Fruit fly (Drosophila melanogaster) whole organism, embryonic: Measurements from ENCODE around the gene Cpr67Fa2.

ENCODE experiments used
- Antp ChIP-seq: fragments of 200-800 bp; sonication (Bioruptor generic); optimal IDR thresholded peaks from 3 replicates; lab custom pipeline; 2016; ENCODE audit warnings: missing biosample characterization, missing genetic modification characterization
- C15 ChIP-seq: fragments of 200-800 bp; sonication (Bioruptor generic); IDR thresholded peaks from 3 replicates; pipeline ENCODE4 v1.3.6; 2022; ENCODE audit warnings: missing biosample characterization, missing genetic modification characterization
- CG10274 ChIP-seq: fragments of 200-800 bp; sonication (Bioruptor generic); optimal IDR thresholded peaks from 3 replicates; lab custom pipeline; 2017; ENCODE audit warnings: missing biosample characterization, mild to moderate bottlenecking, missing genetic modification characterization
- CG11247 ChIP-seq: fragments of 200-800 bp; sonication (Bioruptor generic); IDR thresholded peaks from 2 replicates; pipeline ENCODE4 v1.3.6; 2022; ENCODE audit warnings: missing biosample characterization, missing genetic modification characterization
- CG11456 ChIP-seq: fragments of 200-800 bp; sonication (Bioruptor generic); IDR thresholded peaks from 3 replicates; pipeline ENCODE4 v1.3.6; 2022; ENCODE audit warnings: missing biosample characterization, missing genetic modification characterization
- CG11560 ChIP-seq: fragments of 200-800 bp; sonication (Bioruptor generic); IDR thresholded peaks from 3 replicates; pipeline ENCODE4 v1.3.6; 2022; ENCODE audit warnings: missing biosample characterization, missing genetic modification characterization
- CG13775 ChIP-seq: fragments of 200-800 bp; sonication (Bioruptor generic); optimal IDR thresholded peaks from 3 replicates; lab custom pipeline; 2017; ENCODE audit warnings: missing biosample characterization, mild to moderate bottlenecking, missing genetic modification characterization
- CG14667 ChIP-seq: fragments of 200-800 bp; sonication (Bioruptor generic); IDR thresholded peaks from 2 replicates; pipeline ENCODE4 v1.3.6; 2022; ENCODE audit warnings: missing biosample characterization, missing genetic modification characterization
- CG15514 ChIP-seq: fragments of 200-800 bp; sonication (Bioruptor generic); optimal IDR thresholded peaks from 3 replicates; lab custom pipeline; 2017; ENCODE audit warnings: missing biosample characterization, missing genetic modification characterization, mild to moderate bottlenecking, moderate library complexity, missing genetic modification reagents
- CG17328 ChIP-seq: fragments of 200-800 bp; sonication (Bioruptor generic); IDR thresholded peaks from 2 replicates; pipeline ENCODE4 v1.3.6; 2022; ENCODE audit warnings: missing biosample characterization, missing genetic modification characterization
- CG17361 ChIP-seq: fragments of 200-800 bp; sonication (Bioruptor generic); IDR thresholded peaks from 3 replicates; pipeline ENCODE4 v1.3.6; 2022; ENCODE audit warnings: missing biosample characterization, missing genetic modification characterization
- CG2116 ChIP-seq: fragments of 200-800 bp; sonication (Bioruptor generic); optimal IDR thresholded peaks from 3 replicates; lab custom pipeline; 2018; ENCODE audit warnings: missing biosample characterization, mild to moderate bottlenecking, missing genetic modification characterization
- CG2678 ChIP-seq: fragments of 200-800 bp; sonication (Bioruptor generic); optimal IDR thresholded peaks from 3 replicates; lab custom pipeline; 2019; ENCODE audit warnings: missing biosample characterization, mild to moderate bottlenecking, missing genetic modification characterization, moderate library complexity
- CG31388 ChIP-seq: fragments of 200-800 bp; sonication (Bioruptor generic); optimal IDR thresholded peaks from 2 replicates; lab custom pipeline; 2016; ENCODE audit warnings: missing biosample characterization, missing genetic modification characterization
- CG3163 ChIP-seq: fragments of 200-800 bp; sonication (Bioruptor generic); optimal IDR thresholded peaks from 3 replicates; lab custom pipeline; 2016; ENCODE audit warnings: missing biosample characterization, missing genetic modification characterization
- CG3281 ChIP-seq: fragments of 200-800 bp; sonication (Bioruptor generic); optimal IDR thresholded peaks from 3 replicates; lab custom pipeline; 2017; ENCODE audit warnings: missing biosample characterization, mild to moderate bottlenecking, missing genetic modification characterization
- CG34376 ChIP-seq: fragments of 200-800 bp; sonication (Bioruptor generic); optimal IDR thresholded peaks from 2 replicates; lab custom pipeline; 2018; ENCODE audit warnings: missing biosample characterization, mild to moderate bottlenecking, missing genetic modification characterization
- CG3995 ChIP-seq: fragments of 200-800 bp; sonication (Bioruptor generic); optimal IDR thresholded peaks from 3 replicates; lab custom pipeline; 2016; ENCODE audit warnings: missing biosample characterization, missing genetic modification characterization
- CG4360 ChIP-seq: fragments of 200-800 bp; sonication (Bioruptor generic); IDR thresholded peaks from 2 replicates; pipeline ENCODE4 v1.3.6; 2022; ENCODE audit warnings: missing biosample characterization, missing genetic modification characterization
- CG4730 ChIP-seq: fragments of 200-800 bp; sonication (Bioruptor generic); IDR thresholded peaks from 2 replicates; pipeline ENCODE4 v1.3.6; 2022; ENCODE audit warnings: missing biosample characterization, missing genetic modification characterization
- CG7839 ChIP-seq: fragments of 200-800 bp; sonication (Bioruptor generic); optimal IDR thresholded peaks from 3 replicates; lab custom pipeline; 2018; ENCODE audit warnings: missing biosample characterization, mild to moderate bottlenecking, missing genetic modification characterization, moderate library complexity
- CG9932 ChIP-seq: fragments of 200-800 bp; sonication (Bioruptor generic); IDR thresholded peaks from 2 replicates; pipeline ENCODE4 v1.3.6; 2022; ENCODE audit warnings: missing biosample characterization, missing genetic modification characterization
- CoRest ChIP-seq: fragments of 200-800 bp; sonication (Bioruptor generic); optimal IDR thresholded peaks from 3 replicates; lab custom pipeline; 2018; ENCODE audit warnings: missing biosample characterization, mild to moderate bottlenecking, missing genetic modification characterization, moderate library complexity
- E2f1 ChIP-seq: fragments of 200-800 bp; sonication (Bioruptor generic); IDR thresholded peaks from 2 replicates; pipeline ENCODE4 v1.3.6; 2022; ENCODE audit warnings: missing biosample characterization, missing genetic modification characterization
- Hmr ChIP-seq: fragments of 200-800 bp; sonication (Bioruptor generic); optimal IDR thresholded peaks from 3 replicates; lab custom pipeline; 2017; ENCODE audit warnings: mild to moderate bottlenecking, missing biosample characterization, missing genetic modification reagents, missing genetic modification characterization
- Hr78 ChIP-seq, 2 experiments: fragments of 200-800 bp in 1 of 2; fragments of >200 bp in 1 of 2; sonication (Bioruptor generic) in 1 of 2; optimal IDR thresholded peaks; 2 replicates each; lab custom pipeline; 2017 to 2019; ENCODE audit warnings: missing biosample characterization in 2 of 2, missing genetic modification characterization in 2 of 2, mild to moderate bottlenecking in 1 of 2, moderate library complexity in 1 of 2
- MBD-R2 ChIP-seq: fragments of 200-800 bp; sonication (Bioruptor generic); IDR thresholded peaks from 2 replicates; pipeline ENCODE4 v1.3.6; 2022; ENCODE audit warnings: missing biosample characterization, missing genetic modification characterization
- Meics ChIP-seq: fragments of 200-800 bp; sonication (Bioruptor generic); optimal IDR thresholded peaks from 2 replicates; lab custom pipeline; 2017; ENCODE audit warnings: missing biosample characterization, mild to moderate bottlenecking, missing genetic modification characterization
- Mes4 ChIP-seq: fragments of 200-800 bp; sonication (Bioruptor generic); optimal IDR thresholded peaks from 2 replicates; lab custom pipeline; 2016; ENCODE audit warnings: missing biosample characterization, missing genetic modification characterization
- Myb ChIP-seq: fragments of 200-800 bp; sonication (Bioruptor generic); optimal IDR thresholded peaks from 2 replicates; lab custom pipeline; 2016; ENCODE audit warnings: missing biosample characterization, missing genetic modification characterization
- Sox102F ChIP-seq: fragments of 200-800 bp; sonication (Bioruptor generic); optimal IDR thresholded peaks from 2 replicates; lab custom pipeline; 2018; ENCODE audit warnings: missing biosample characterization, mild to moderate bottlenecking, missing genetic modification characterization, moderate library complexity
- aop ChIP-seq: fragments of 200-800 bp; sonication (Bioruptor generic); IDR thresholded peaks from 2 replicates; pipeline ENCODE4 v1.3.6; 2022; ENCODE audit warnings: missing biosample characterization, missing genetic modification characterization
- bab2 ChIP-seq: fragments of 200-800 bp; sonication (Bioruptor generic); optimal IDR thresholded peaks from 2 replicates; lab custom pipeline; 2016; ENCODE audit warnings: missing biosample characterization, missing genetic modification characterization
- bcd ChIP-seq: fragments of 200-800 bp; sonication (Bioruptor generic); optimal IDR thresholded peaks from 2 replicates; lab custom pipeline; 2017; ENCODE audit warnings: missing biosample characterization, mild to moderate bottlenecking, missing genetic modification characterization
- chn ChIP-seq: fragments of 200-800 bp; sonication (Bioruptor generic); optimal IDR thresholded peaks from 2 replicates; lab custom pipeline; 2016; ENCODE audit warnings: missing biosample characterization, missing genetic modification characterization
- crol ChIP-seq: fragments of 200-800 bp; sonication (Bioruptor generic); IDR thresholded peaks from 2 replicates; pipeline ENCODE4 v1.3.6; 2022; ENCODE audit warnings: missing biosample characterization, missing genetic modification characterization
- disco-r ChIP-seq: fragments of 200-800 bp; sonication (Bioruptor generic); optimal IDR thresholded peaks from 2 replicates; lab custom pipeline; 2016; ENCODE audit warnings: missing biosample characterization, missing genetic modification characterization
- dmrt99B ChIP-seq: fragments of 200-800 bp; sonication (Bioruptor generic); optimal IDR thresholded peaks from 2 replicates; lab custom pipeline; 2018; ENCODE audit warnings: missing biosample characterization, mild to moderate bottlenecking, missing genetic modification characterization, moderate library complexity
- emc ChIP-seq: fragments of 200-800 bp; sonication (Bioruptor generic); optimal IDR thresholded peaks from 2 replicates; lab custom pipeline; 2016; ENCODE audit warnings: missing biosample characterization, missing genetic modification characterization
- esg ChIP-seq: fragments of 200-800 bp; sonication (Bioruptor generic); conservative IDR thresholded peaks from 2 replicates; pipeline ENCODE4 v1.3.6; 2022; ENCODE audit warnings: missing biosample characterization, missing genetic modification characterization
- grn ChIP-seq: fragments of 200-800 bp; sonication (Bioruptor generic); optimal IDR thresholded peaks from 3 replicates; lab custom pipeline; 2017; ENCODE audit warnings: missing biosample characterization, missing genetic modification characterization
- jumu ChIP-seq: fragments of 200-800 bp; sonication (Bioruptor generic); optimal IDR thresholded peaks from 3 replicates; lab custom pipeline; 2016; ENCODE audit warnings: missing biosample characterization, missing genetic modification characterization
- ken ChIP-seq: fragments of 200-800 bp; sonication (Bioruptor generic); IDR thresholded peaks from 3 replicates; pipeline ENCODE4 v1.3.6; 2022; ENCODE audit warnings: missing biosample characterization, missing genetic modification characterization
- lbe ChIP-seq: fragments of 200-800 bp; sonication (Bioruptor generic); optimal IDR thresholded peaks from 2 replicates; lab custom pipeline; 2016; ENCODE audit warnings: missing biosample characterization, mild to moderate bottlenecking, missing genetic modification characterization
- rib ChIP-seq: fragments of 200-800 bp; sonication (Bioruptor generic); IDR thresholded peaks from 2 replicates; pipeline ENCODE4 v1.3.6; 2022; ENCODE audit warnings: missing biosample characterization, missing genetic modification characterization
- sd ChIP-seq: fragments of 200-800 bp; sonication (Bioruptor generic); optimal IDR thresholded peaks from 3 replicates; lab custom pipeline; 2018; ENCODE audit warnings: missing biosample characterization, mild to moderate bottlenecking, missing genetic modification characterization, moderate library complexity
- sug ChIP-seq: fragments of 200-800 bp; optimal IDR thresholded peaks from 2 replicates; lab custom pipeline; 2019; ENCODE audit warnings: missing biosample characterization, mild to moderate bottlenecking, missing genetic modification characterization, moderate library complexity
- tll ChIP-seq, 2 experiments: fragments of 200-800 bp in 1 of 2; fragments of >200 bp in 1 of 2; sonication (Bioruptor generic) in 1 of 2; optimal IDR thresholded peaks; 2 replicates each; lab custom pipeline; 2017 to 2019; ENCODE audit warnings: missing biosample characterization in 2 of 2, missing genetic modification characterization in 2 of 2, mild to moderate bottlenecking in 1 of 2, moderate library complexity in 1 of 2
- wor ChIP-seq: fragments of 200-800 bp; sonication (Bioruptor generic); IDR thresholded peaks from 2 replicates; pipeline ENCODE4 v1.3.6; 2022; ENCODE audit warnings: missing biosample characterization, missing genetic modification characterization

The Cpr67Fa2 gene

dm6 chr3L:10866633-10867379, 24.7 kb upstream of the Cpr67Fa2 start (continued):
- TF ChIP-seq Hr78 (GFP tag; optimal IDR thresholded peaks at IDR 0.05; lab: Kevin White, UChicago) (peak in 1 of 2 experiments; percentile 67), CG17361 (GFP tag; lab: Robert Waterston, UW) (peak; percentile 42; the same call in 1 of the 3 replicates), CG2116 (GFP tag; lab: Kevin White, UChicago) (no peak), CG4730 (GFP tag; lab: Robert Waterston, UW) (peak; percentile 34; the same call in 1 of the 2 replicates), Mes4 (no peak), CoRest (peak; percentile 47), CG3995 (GFP tag; lab: Kevin White, UChicago) (peak; percentile 12), dmrt99B (tag; lab: Kevin White, UChicago) (peak; percentile 15), CG11456 (GFP tag; lab: Robert Waterston, UW) (peak; percentile 70), esg (peak; percentile 38), Meics (GFP tag; lab: Kevin White, UChicago) (peak; percentile 71), CG14667 (GFP tag; lab: Robert Waterston, UW) (no peak), lbe (no peak), bcd (GFP tag; lab: Kevin White, UChicago) (peak; percentile 26), jumu (GFP tag; lab: Kevin White, UChicago) (peak; percentile 18), Myb (GFP tag; lab: Kevin White, UChicago) (peak; percentile 41), sug (peak; percentile 35), CG10274 (peak; percentile 32), emc (peak; percentile 44), MBD-R2 (GFP tag; lab: Robert Waterston, UW) (no peak; the same call in 1 of the 2 replicates), CG4360 (GFP tag; lab: Robert Waterston, UW) (no peak), CG34376 (GFP tag; lab: Kevin White, UChicago) (peak; percentile 83), aop (GFP tag; lab: Robert Waterston, UW) (no peak), CG3163 (GFP tag; lab: Kevin White, UChicago) (no peak), CG17328 (peak; percentile 20; the same call in 1 of the 2 replicates), CG9932 (GFP tag; lab: Robert Waterston, UW) (peak; percentile 59), CG7839 (tag; lab: Kevin White, UChicago) (peak; percentile 54), Antp (peak; percentile 24), Hmr (GFP tag; lab: Kevin White, UChicago) (peak; percentile 54), C15 (no peak), ken (GFP tag; lab: Robert Waterston, UW) (0 out of 3 replicates have a peak, but pooled peaks have one; percentile 38), CG15514 (GFP tag; lab: Kevin White, UChicago) (peak; percentile 57), disco-r (GFP tag; lab: Kevin White, UChicago) (peak; percentile 37), chn (GFP tag; lab: Kevin White, UChicago) (no peak), tll (GFP tag; optimal IDR thresholded peaks at IDR 0.05; lab: Kevin White, UChicago) (no peak), Sox102F (GFP tag; lab: Kevin White, UChicago) (peak; percentile 7), CG2678 (tag; lab: Kevin White, UChicago) (peak; percentile 61), rib (GFP tag; lab: Robert Waterston, UW) (peak; percentile 44; the same call in 1 of the 2 replicates), wor (GFP tag; lab: Robert Waterston, UW) (no peak), sd (tag; lab: Kevin White, UChicago) (peak; percentile 95), E2f1 (GFP tag; lab: Robert Waterston, UW) (peak; percentile 26; the same call in 1 of the 2 replicates), CG31388 (GFP tag; lab: Kevin White, UChicago) (no peak), crol (GFP tag; lab: Robert Waterston, UW) (peak; percentile 82), CG11247 (peak; percentile 35), CG13775 (GFP tag; lab: Kevin White, UChicago) (peak; percentile 27), CG11560 (tag; lab: Robert Waterston, UW) (0 out of 3 replicates have a peak, but pooled peaks have one; percentile 59), CG3281 (GFP tag; lab: Kevin White, UChicago) (peak; percentile 71), bab2 (GFP tag; lab: Kevin White, UChicago) (peak; percentile 28), grn (peak; percentile 59)
